Worm (Caenorhabditis elegans): ENCODE measurements around the gene msp-19.
"Not testable (repeated sequence)": the region's sequence is repeated elsewhere in the genome, so short reads cannot be mapped to it uniquely, and the experiment has no call there.

DNA sequence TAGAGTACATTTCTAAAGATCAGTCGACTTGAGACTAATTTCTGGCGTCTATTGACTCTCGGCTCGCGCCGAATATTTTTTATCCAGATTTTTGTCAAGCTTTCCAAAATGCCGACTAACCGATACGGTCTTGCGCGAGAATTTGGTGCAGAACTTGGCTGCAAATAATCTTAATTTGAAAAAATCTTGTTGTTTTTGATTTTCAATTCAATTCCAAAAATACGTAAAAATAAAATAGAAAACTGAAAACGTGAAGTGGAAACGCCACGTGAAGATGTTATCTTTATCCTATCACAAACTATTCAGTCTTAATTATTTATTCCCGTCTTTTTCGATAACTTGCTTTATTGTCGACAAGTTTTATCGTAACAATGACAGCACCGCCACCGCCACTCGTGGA, 2.0 kb upstream of the msp-19 start, which contains the start of gene ttbk-2.1:
- TF ChIP-seq snpc-4, nhr-67 (tag; optimal IDR thresholded peaks at IDR 0.05): not testable (repeated sequence)
